Fruit fly (Drosophila melanogaster) whole organism, embryonic: Measurements from ENCODE around the gene nAChRbeta1.

Experiments used
- CG1024 ChIP-seq: fragments of 200-800 bp; sonication (Bioruptor generic); IDR thresholded peaks from 2 replicates; pipeline ENCODE4 v1.3.6; 2022; ENCODE audit warnings: missing biosample characterization, missing genetic modification characterization
- CG10654 ChIP-seq: fragments of 200-800 bp; sonication (Bioruptor generic); optimal IDR thresholded peaks from 2 replicates; lab custom pipeline; 2016; ENCODE audit warnings: missing biosample characterization, missing genetic modification characterization
- CG11085 ChIP-seq: fragments of 200-800 bp; sonication (Bioruptor generic); IDR thresholded peaks from 2 replicates; pipeline ENCODE4 v1.3.6; 2022; ENCODE audit warnings: missing biosample characterization, missing genetic modification characterization
- CG11398 ChIP-seq: fragments of 200-800 bp; sonication (Bioruptor generic); optimal IDR thresholded peaks from 2 replicates; lab custom pipeline; 2016; ENCODE audit warnings: missing biosample characterization, missing genetic modification characterization
- CG11456 ChIP-seq: fragments of 200-800 bp; sonication (Bioruptor generic); IDR thresholded peaks from 3 replicates; pipeline ENCODE4 v1.3.6; 2022; ENCODE audit warnings: missing biosample characterization, missing genetic modification characterization
- CG1233 ChIP-seq: fragments of 200-800 bp; sonication (Bioruptor generic); optimal IDR thresholded peaks from 4 replicates; lab custom pipeline; 2018; ENCODE audit warnings: missing biosample characterization, mild to moderate bottlenecking, missing genetic modification characterization
- CG13424 ChIP-seq: fragments of 200-800 bp; sonication (Bioruptor generic); optimal IDR thresholded peaks from 2 replicates; lab custom pipeline; 2019; ENCODE audit warnings: missing biosample characterization, mild to moderate bottlenecking, missing genetic modification characterization, moderate library complexity
- CG13775 ChIP-seq: fragments of 200-800 bp; sonication (Bioruptor generic); optimal IDR thresholded peaks from 3 replicates; lab custom pipeline; 2017; ENCODE audit warnings: missing biosample characterization, mild to moderate bottlenecking, missing genetic modification characterization
- CG13894 ChIP-seq: fragments of 200-800 bp; sonication (Bioruptor generic); optimal IDR thresholded peaks from 3 replicates; lab custom pipeline; 2018; ENCODE audit warnings: missing biosample characterization, mild to moderate bottlenecking, missing genetic modification characterization, moderate library complexity
- CG15269 ChIP-seq: fragments of 200-800 bp; sonication (Bioruptor generic); optimal IDR thresholded peaks from 2 replicates; lab custom pipeline; 2018; ENCODE audit warnings: missing biosample characterization, mild to moderate bottlenecking, missing genetic modification characterization, moderate library complexity
- CG1529 ChIP-seq: fragments of 200-800 bp; sonication (Bioruptor generic); optimal IDR thresholded peaks from 3 replicates; lab custom pipeline; 2018; ENCODE audit warnings: missing biosample characterization, missing genetic modification characterization
- CG17802 ChIP-seq: fragments of 200-800 bp; sonication (Bioruptor generic); optimal IDR thresholded peaks from 2 replicates; lab custom pipeline; 2018; ENCODE audit warnings: missing biosample characterization, mild to moderate bottlenecking, missing genetic modification characterization, moderate library complexity
- CG2199 ChIP-seq: fragments of 200-800 bp; sonication (Bioruptor generic); IDR thresholded peaks from 3 replicates; pipeline ENCODE4 v1.3.6; 2022; ENCODE audit warnings: missing biosample characterization, missing genetic modification characterization
- CG2712 ChIP-seq: fragments of 200-800 bp; optimal IDR thresholded peaks from 3 replicates; lab custom pipeline; 2019; ENCODE audit warnings: missing biosample characterization, mild to moderate bottlenecking, missing genetic modification characterization, moderate library complexity
- CG31365 ChIP-seq: fragments of 200-800 bp; sonication (Bioruptor generic); optimal IDR thresholded peaks from 2 replicates; lab custom pipeline; 2018; ENCODE audit warnings: missing biosample characterization, mild to moderate bottlenecking, missing genetic modification characterization
- CG3838 ChIP-seq: fragments of 200-800 bp; sonication (Bioruptor generic); optimal IDR thresholded peaks from 3 replicates; lab custom pipeline; 2016; ENCODE audit warnings: missing biosample characterization, missing genetic modification characterization
- CG3847 ChIP-seq: fragments of 200-800 bp; sonication (Bioruptor generic); IDR thresholded peaks from 2 replicates; pipeline ENCODE4 v1.3.6; 2022; ENCODE audit warnings: missing biosample characterization, missing genetic modification characterization
- CG3995 ChIP-seq: fragments of 200-800 bp; sonication (Bioruptor generic); optimal IDR thresholded peaks from 3 replicates; lab custom pipeline; 2016; ENCODE audit warnings: missing biosample characterization, missing genetic modification characterization
- CG4617 ChIP-seq: fragments of 200-800 bp; sonication (Bioruptor generic); optimal IDR thresholded peaks from 3 replicates; lab custom pipeline; 2016; ENCODE audit warnings: missing biosample characterization, missing genetic modification characterization, borderline replicate concordance
- CG4820 ChIP-seq: fragments of 200-800 bp; sonication (Bioruptor generic); optimal IDR thresholded peaks from 3 replicates; lab custom pipeline; 2016; ENCODE audit warnings: missing biosample characterization, missing genetic modification characterization
- CG6854 ChIP-seq: fragments of 200-800 bp; sonication (Bioruptor generic); optimal IDR thresholded peaks from 3 replicates; lab custom pipeline; 2017; ENCODE audit warnings: missing biosample characterization, mild to moderate bottlenecking, missing genetic modification characterization
- CG7556 ChIP-seq: fragments of 200-800 bp; sonication (Bioruptor generic); optimal IDR thresholded peaks from 2 replicates; lab custom pipeline; 2017; ENCODE audit warnings: missing biosample characterization, mild to moderate bottlenecking, missing genetic modification characterization
- CG7786 ChIP-seq: fragments of 200-800 bp; sonication (Bioruptor generic); optimal IDR thresholded peaks from 2 replicates; lab custom pipeline; 2016; ENCODE audit warnings: missing biosample characterization, missing genetic modification characterization
- CG9932 ChIP-seq: fragments of 200-800 bp; sonication (Bioruptor generic); IDR thresholded peaks from 2 replicates; pipeline ENCODE4 v1.3.6; 2022; ENCODE audit warnings: missing biosample characterization, missing genetic modification characterization
- CTCF ChIP-seq: fragments of 200-800 bp; sonication (Bioruptor generic); optimal IDR thresholded peaks from 2 replicates; lab custom pipeline; 2017; ENCODE audit warnings: missing biosample characterization, mild to moderate bottlenecking, missing genetic modification characterization, moderate library complexity
- CrebB ChIP-seq: fragments of 200-800 bp; sonication (Bioruptor generic); optimal IDR thresholded peaks from 3 replicates; lab custom pipeline; 2018; ENCODE audit warnings: missing biosample characterization, mild to moderate bottlenecking, missing genetic modification characterization
- D19A ChIP-seq: fragments of 200-800 bp; optimal IDR thresholded peaks from 3 replicates; lab custom pipeline; 2019; ENCODE audit warnings: missing biosample characterization, mild to moderate bottlenecking, missing genetic modification characterization, moderate library complexity
- Dbx ChIP-seq: fragments of 200-800 bp; sonication (Bioruptor generic); IDR thresholded peaks from 3 replicates; pipeline ENCODE4 v1.3.6; 2022; ENCODE audit warnings: missing biosample characterization, missing genetic modification characterization
- Fer1 ChIP-seq: fragments of 200-800 bp; sonication (Bioruptor generic); optimal IDR thresholded peaks from 2 replicates; lab custom pipeline; 2017; ENCODE audit warnings: missing biosample characterization, mild to moderate bottlenecking, missing genetic modification characterization
- GATAe ChIP-seq: fragments of 200-800 bp; sonication (Bioruptor generic); conservative IDR thresholded peaks from 2 replicates; pipeline ENCODE4 v1.3.6; 2022; ENCODE audit warnings: missing biosample characterization, missing genetic modification characterization
- Hand ChIP-seq: fragments of 200-800 bp; sonication (Bioruptor generic); optimal IDR thresholded peaks from 2 replicates; lab custom pipeline; 2017; ENCODE audit warnings: mild to moderate bottlenecking, missing biosample characterization, missing genetic modification reagents, missing genetic modification characterization
- Hr3 ChIP-seq: fragments of 200-800 bp; sonication (Bioruptor generic); optimal IDR thresholded peaks from 3 replicates; lab custom pipeline; 2016; ENCODE audit warnings: missing biosample characterization, missing genetic modification characterization
- Pdp1 ChIP-seq, 2 experiments: fragments of 200-800 bp; sonication (Bioruptor generic); optimal IDR thresholded peaks; 3 replicates each; lab custom pipeline; 2016; ENCODE audit warnings: missing biosample characterization in 2 of 2, missing genetic modification characterization in 2 of 2, mild to moderate bottlenecking in 1 of 2, moderate library complexity in 1 of 2
- ash1 ChIP-seq: fragments of 200-800 bp; sonication (Bioruptor generic); optimal IDR thresholded peaks from 2 replicates; lab custom pipeline; 2018; ENCODE audit warnings: missing biosample characterization, mild to moderate bottlenecking, missing genetic modification characterization
- bowl ChIP-seq: fragments of 200-800 bp; sonication (Bioruptor generic); IDR thresholded peaks from 2 replicates; pipeline ENCODE4 v1.3.6; 2022; ENCODE audit warnings: missing biosample characterization, missing genetic modification characterization
- cad ChIP-seq: fragments of >200 bp; optimal IDR thresholded peaks from 2 replicates; lab custom pipeline; 2017; ENCODE audit warnings: missing biosample characterization, missing genetic modification characterization
- caup ChIP-seq: fragments of 200-800 bp; sonication (Bioruptor generic); optimal IDR thresholded peaks from 3 replicates; lab custom pipeline; 2017; ENCODE audit warnings: missing biosample characterization, mild to moderate bottlenecking, missing genetic modification characterization, moderate library complexity; ENCODE audit not compliant: severe bottlenecking
- chinmo ChIP-seq: fragments of 200-800 bp; sonication (Bioruptor generic); IDR thresholded peaks from 4 replicates; pipeline ENCODE4 v1.3.6; 2022; ENCODE audit warnings: missing biosample characterization, missing genetic modification characterization; ENCODE audit not compliant: partially characterized antibody
- croc ChIP-seq: fragments of 200-800 bp; sonication (Bioruptor generic); conservative IDR thresholded peaks from 3 replicates; pipeline ENCODE4 v1.3.6; 2022; ENCODE audit warnings: missing biosample characterization, missing genetic modification characterization
- disco-r ChIP-seq: fragments of 200-800 bp; sonication (Bioruptor generic); optimal IDR thresholded peaks from 2 replicates; lab custom pipeline; 2016; ENCODE audit warnings: missing biosample characterization, missing genetic modification characterization
- emc ChIP-seq: fragments of 200-800 bp; sonication (Bioruptor generic); optimal IDR thresholded peaks from 2 replicates; lab custom pipeline; 2016; ENCODE audit warnings: missing biosample characterization, missing genetic modification characterization
- fd3F ChIP-seq: fragments of 200-800 bp; sonication (Bioruptor generic); optimal IDR thresholded peaks from 2 replicates; lab custom pipeline; 2018; ENCODE audit warnings: missing biosample characterization, mild to moderate bottlenecking, missing genetic modification characterization, moderate library complexity
- gsb-n ChIP-seq: fragments of 200-800 bp; sonication (Bioruptor generic); optimal IDR thresholded peaks from 3 replicates; lab custom pipeline; 2018; ENCODE audit warnings: missing biosample characterization, mild to moderate bottlenecking, missing genetic modification characterization
- gt ChIP-seq: fragments of 200-800 bp; sonication (Bioruptor generic); IDR thresholded peaks from 2 replicates; pipeline ENCODE4 v1.3.6; 2022; ENCODE audit warnings: missing biosample characterization, missing genetic modification characterization
- insv ChIP-seq, 2 experiments: fragments of 200-800 bp; sonication (Bioruptor generic); optimal IDR thresholded peaks; 3 replicates each; lab custom pipeline; 2016 to 2018; ENCODE audit warnings: missing biosample characterization in 2 of 2, missing genetic modification characterization in 2 of 2
- lola ChIP-seq, 3 experiments: fragments of >200 bp in 2 of 3; fragments of 200-800 bp in 1 of 3; sonication (Bioruptor generic) in 1 of 3; optimal IDR thresholded peaks; 2 replicates each; lab custom pipeline; 2017 to 2019; ENCODE audit warnings: missing biosample characterization in 3 of 3, missing genetic modification characterization in 3 of 3, mild to moderate bottlenecking in 1 of 3, moderate library complexity in 1 of 3
- onecut ChIP-seq: fragments of 200-800 bp; sonication (Bioruptor generic); IDR thresholded peaks from 2 replicates; pipeline ENCODE4 v1.3.6; 2022; ENCODE audit warnings: missing biosample characterization, missing genetic modification characterization
- pros ChIP-seq: fragments of 200-800 bp; sonication (Bioruptor generic); optimal IDR thresholded peaks from 3 replicates; lab custom pipeline; 2019; ENCODE audit warnings: missing biosample characterization, mild to moderate bottlenecking, missing genetic modification characterization, moderate library complexity
- salm ChIP-seq: fragments of 200-800 bp; sonication (Bioruptor generic); optimal IDR thresholded peaks from 2 replicates; lab custom pipeline; 2018; ENCODE audit warnings: missing biosample characterization, mild to moderate bottlenecking, missing genetic modification characterization
- sqz ChIP-seq: fragments of 200-800 bp; sonication (Bioruptor generic); optimal IDR thresholded peaks from 3 replicates; lab custom pipeline; 2018; ENCODE audit warnings: missing biosample characterization, mild to moderate bottlenecking, missing genetic modification characterization
- tio ChIP-seq: fragments of 200-800 bp; sonication (Bioruptor generic); optimal IDR thresholded peaks from 2 replicates; lab custom pipeline; 2017; ENCODE audit warnings: missing biosample characterization, missing genetic modification characterization, inconsistent platforms
- twi ChIP-seq: fragments of 200-800 bp; optimal IDR thresholded peaks from 2 replicates; lab custom pipeline; 2019; ENCODE audit warnings: missing biosample characterization, mild to moderate bottlenecking, missing genetic modification characterization, moderate library complexity

nAChRbeta1 gene

dm6 chr3L:4445824-4446223, 16.7 kb downstream of the nAChRbeta1 start (continued):
- TF ChIP-seq salm (tag; lab: Kevin White, UChicago) (no peak), chinmo (GFP tag; lab: Robert Waterston, UW) (no peak), D19A (tag; lab: Kevin White, UChicago) (no peak), gsb-n (tag; lab: Kevin White, UChicago) (no peak), ash1 (GFP tag; lab: Kevin White, UChicago) (no peak), CrebB (tag; lab: Kevin White, UChicago) (no peak), CG13424 (no peak), CG11398 (GFP tag; lab: Kevin White, UChicago) (no peak), pros (GFP tag; lab: Kevin White, UChicago) (no peak), CG11085 (GFP tag; lab: Robert Waterston, UW) (peak; percentile 35; the same call in 1 of the 2 replicates), CG7556 (GFP tag; lab: Kevin White, UChicago) (peak; percentile 14), CG11456 (no peak), CG13894 (tag; lab: Kevin White, UChicago) (no peak), lola (GFP tag; optimal IDR thresholded peaks at IDR 0.05; lab: Kevin White, UChicago) (no peak), Hr3 (no peak), Fer1 (GFP tag; lab: Kevin White, UChicago) (peak; percentile 56), twi (tag; lab: Kevin White, UChicago) (no peak), emc (GFP tag; lab: Kevin White, UChicago) (no peak), CG3847 (GFP tag; lab: Robert Waterston, UW) (no peak), sqz (GFP tag; lab: Kevin White, UChicago) (no peak), gt (GFP tag; lab: Robert Waterston, UW) (no peak), CG15269 (tag; lab: Kevin White, UChicago) (peak; percentile 3), CG6854 (peak; percentile 22), Hand (GFP tag; lab: Kevin White, UChicago) (no peak), fd3F (GFP tag; lab: Kevin White, UChicago) (no peak), CG13775 (GFP tag; lab: Kevin White, UChicago) (no peak), CG1024 (no peak), CG3995 (no peak), CG3838 (GFP tag; lab: Kevin White, UChicago) (no peak), CG10654 (GFP tag; lab: Kevin White, UChicago) (no peak), CTCF (GFP tag; lab: Kevin White, UChicago) (no peak), Pdp1 (GFP tag; optimal IDR thresholded peaks at IDR 0.05; lab: Kevin White, UChicago) (no peak), CG9932 (GFP tag; lab: Robert Waterston, UW) (peak; percentile 19; the same call in 1 of the 2 replicates), GATAe (no peak), CG1233 (GFP tag; lab: Kevin White, UChicago) (no peak), caup (GFP tag; lab: Kevin White, UChicago) (no peak), insv (GFP tag; optimal IDR thresholded peaks at IDR 0.05; lab: Kevin White, UChicago) (no peak), tio (no peak), CG4820 (GFP tag; lab: Kevin White, UChicago) (no peak), CG2712 (tag; lab: Kevin White, UChicago) (peak; percentile 4), Dbx (GFP tag; lab: Robert Waterston, UW) (peak; percentile 77; the same call in 2 of the 3 replicates), CG4617 (GFP tag; lab: Kevin White, UChicago) (no peak), onecut (GFP tag; lab: Robert Waterston, UW) (no peak), CG1529 (GFP tag; lab: Kevin White, UChicago) (no peak), CG7786 (GFP tag; lab: Kevin White, UChicago) (no peak), CG17802 (tag; lab: Kevin White, UChicago) (no peak), disco-r (GFP tag; lab: Kevin White, UChicago) (no peak), CG31365 (no peak), croc (GFP tag; lab: Robert Waterston, UW) (no peak), cad (GFP tag; lab: Kevin White, UChicago) (no peak), CG2199 (no peak), bowl (GFP tag; lab: Robert Waterston, UW) (no peak)
